Worm (Caenorhabditis elegans) whole organism, L2 larva: ENCODE results near the gene ZK185.3.

Source experiments
- ceh-16 ChIP-seq: fragments of 150-350 bp; optimal IDR thresholded peaks from 2 replicates; lab custom pipeline; 2014; ENCODE audit warnings: missing biosample characterization, missing genetic modification characterization
- mbf-1 ChIP-seq: sonication (generic microtip); optimal IDR thresholded peaks from 2 replicates; lab custom pipeline; 2017; ENCODE audit warnings: missing biosample characterization, missing genetic modification characterization

The ZK185.3 gene

DNA sequence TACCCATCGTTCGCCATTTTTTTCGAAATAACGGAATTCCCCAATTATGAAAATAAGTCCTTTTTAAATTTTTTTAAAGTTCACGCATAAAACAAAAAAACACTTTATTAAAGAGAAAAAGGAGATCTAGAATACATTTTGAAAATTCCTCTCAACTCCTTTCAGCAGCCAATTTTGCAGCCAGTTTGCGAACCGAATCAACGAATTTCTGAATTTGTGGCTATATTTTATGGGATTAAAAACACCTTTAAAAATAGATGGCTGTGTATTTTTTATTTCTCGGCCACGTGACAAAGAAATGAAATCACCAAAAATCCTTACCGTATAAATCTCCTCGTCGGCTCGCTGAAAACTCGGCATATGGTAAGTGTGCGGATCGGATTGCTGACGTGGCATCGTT lies 50.2 kb downstream of the ZK185.3 start, which contains the start of gene M01H9.10:
M01H9.10 (minus strand) TSS at position 101 of the 400 bp plus-strand sequence.
- TF ChIP-seq mbf-1 (tag; lab: Kevin White, UChicago) (no peak), ceh-16 (tag; lab: Kevin White, UChicago) (no peak)
